Worm (Caenorhabditis elegans): ENCODE results near the gene eri-3.

ce11 chrII:1127676-1128075 lies 4.3 kb downstream of the eri-3 start, which contains the start of gene taf-6.1:
- TF ChIP-seq W03F9.2 (tag; optimal IDR thresholded peaks at IDR 0.05) (no peak), him-1 (tag; optimal IDR thresholded peaks at IDR 0.05) (no peak)
